Fruit fly (Drosophila melanogaster): ENCODE measurements around the gene Dbct.

Gene Dbct

DNA sequence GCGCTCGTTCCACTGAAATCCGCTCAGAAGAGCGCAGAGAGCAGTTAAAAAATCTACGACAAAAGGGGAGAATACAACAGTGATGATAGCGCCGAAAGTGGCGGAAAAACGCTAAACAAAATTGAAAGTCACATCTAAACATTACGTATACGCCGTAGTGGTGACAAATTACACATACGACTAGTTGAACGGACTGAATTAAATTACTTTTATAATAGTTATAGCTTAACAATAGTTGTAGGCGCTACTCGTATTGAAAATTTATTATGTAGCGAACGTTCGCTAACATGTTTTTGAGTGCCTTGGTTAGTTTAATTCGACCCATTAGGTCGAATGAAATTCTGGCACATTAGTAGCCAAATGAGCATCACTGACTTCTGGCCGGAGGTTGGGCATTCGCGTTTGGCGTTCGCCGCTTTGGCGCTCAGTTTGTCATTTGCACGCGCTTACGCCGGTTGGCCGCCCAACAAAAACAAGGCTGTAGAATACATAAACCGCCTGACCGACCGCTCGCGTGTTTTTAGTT is 42.2 kb upstream of the Dbct start, which contains the start of gene CG5541 (continued):
- no peak for TF ChIP-seq HHEX (GFP tag; optimal IDR thresholded peaks at IDR 0.05)
- TF ChIP-seq pfk (GFP tag; optimal IDR thresholded peaks at IDR 0.05): no peak
- no peak for TF ChIP-seq CG15269 (tag; optimal IDR thresholded peaks at IDR 0.05)
- no peak for TF ChIP-seq toy (GFP tag; IDR thresholded peaks at IDR 0.05)
- no peak for TF ChIP-seq ttk (GFP tag; IDR thresholded peaks at IDR 0.05)
- no peak for TF ChIP-seq Abd-B (GFP tag; optimal IDR thresholded peaks at IDR 0.05)
- no peak for TF ChIP-seq CG30020 (tag; optimal IDR thresholded peaks at IDR 0.05)
- no peak for TF ChIP-seq tap (tag; optimal IDR thresholded peaks at IDR 0.05)
- no peak for TF ChIP-seq CG11560 (tag; IDR thresholded peaks at IDR 0.05)
- no peak for TF ChIP-seq CG12744 (GFP tag; optimal IDR thresholded peaks at IDR 0.05)
- TF ChIP-seq MBD-R2 (GFP tag; IDR thresholded peaks at IDR 0.05): no peak
- TF ChIP-seq exex (tag; optimal IDR thresholded peaks at IDR 0.05): peak; percentile 35
- TF ChIP-seq CG16815 (GFP tag; optimal IDR thresholded peaks at IDR 0.05): no peak
- no peak for TF ChIP-seq gcm (GFP tag; optimal IDR thresholded peaks at IDR 0.05)
- TF ChIP-seq CG9932 (GFP tag; IDR thresholded peaks at IDR 0.05): peak; percentile 57
- TF ChIP-seq hb (GFP tag; IDR thresholded peaks at IDR 0.05; ENCODE audit: partially characterized antibody): no peak
- peak; percentile 82 for TF ChIP-seq CG10543 (GFP tag; optimal IDR thresholded peaks at IDR 0.05)
- no peak for TF ChIP-seq unc-4 (GFP tag; IDR thresholded peaks at IDR 0.05; ENCODE audit: partially characterized antibody)
- TF ChIP-seq gsb-n (tag; optimal IDR thresholded peaks at IDR 0.05): no peak
- no peak for TF ChIP-seq H15 (GFP tag; IDR thresholded peaks at IDR 0.05)
- TF ChIP-seq HmgZ (tag; optimal IDR thresholded peaks at IDR 0.05): peak; percentile 21
- no peak for TF ChIP-seq Taf1 (GFP tag; IDR thresholded peaks at IDR 0.05)
- no peak for TF ChIP-seq CG13624 (GFP tag; optimal IDR thresholded peaks at IDR 0.05)
- peak; percentile 38 for TF ChIP-seq CG4328 (GFP tag; optimal IDR thresholded peaks at IDR 0.05)
- TF ChIP-seq MESR4 (GFP tag; optimal IDR thresholded peaks at IDR 0.05): no peak
- no peak for TF ChIP-seq unpg (GFP tag; optimal IDR thresholded peaks at IDR 0.05)
- TF ChIP-seq Bdp1 (GFP tag; optimal IDR thresholded peaks at IDR 0.05): no peak
- no peak for TF ChIP-seq CG14965 (GFP tag; optimal IDR thresholded peaks at IDR 0.05; ENCODE audit: borderline replicate concordance)
- TF ChIP-seq dan (GFP tag; IDR thresholded peaks at IDR 0.05): no peak
- TF ChIP-seq Nf-YC (tag; optimal IDR thresholded peaks at IDR 0.05): peak; percentile 44
- TF ChIP-seq CG32772 (GFP tag; IDR thresholded peaks at IDR 0.05): no peak
- TF ChIP-seq ewg (GFP tag; optimal IDR thresholded peaks at IDR 0.05): no peak
- peak; percentile 6 for TF ChIP-seq CG13296 (GFP tag; optimal IDR thresholded peaks at IDR 0.05)
- TF ChIP-seq gfzf (GFP tag; optimal IDR thresholded peaks at IDR 0.05): no peak
- TF ChIP-seq Deaf1 (tag; optimal IDR thresholded peaks at IDR 0.05): peak; percentile 42
- TF ChIP-seq CG12219 (GFP tag; optimal IDR thresholded peaks at IDR 0.05): peak; percentile 5
- no peak for TF ChIP-seq grn (GFP tag; optimal IDR thresholded peaks at IDR 0.05)
- TF ChIP-seq BEAF-32 (GFP tag; optimal IDR thresholded peaks at IDR 0.05): peak; percentile 6
- peak; percentile 16 for TF ChIP-seq Mad (GFP tag; optimal IDR thresholded peaks at IDR 0.05)
- TF ChIP-seq salm (tag; optimal IDR thresholded peaks at IDR 0.05): no peak
- no peak for TF ChIP-seq chif (GFP tag; optimal IDR thresholded peaks at IDR 0.05)
- TF ChIP-seq Gsc (GFP tag; IDR thresholded peaks at IDR 0.05): no peak
- TF ChIP-seq scrt (GFP tag; optimal IDR thresholded peaks at IDR 0.05): peak; percentile 4
- no peak for TF ChIP-seq trh (GFP tag; optimal IDR thresholded peaks at IDR 0.05)
- no peak for TF ChIP-seq Ets97D (GFP tag; optimal IDR thresholded peaks at IDR 0.05)
- no peak for TF ChIP-seq CG31388 (GFP tag; optimal IDR thresholded peaks at IDR 0.05)
- TF ChIP-seq knrl (GFP tag; IDR thresholded peaks at IDR 0.05; ENCODE audit: partially characterized antibody): no peak
- no peak for TF ChIP-seq danr (GFP tag; IDR thresholded peaks at IDR 0.05)
- peak; percentile 67 for TF ChIP-seq CG34376 (GFP tag; optimal IDR thresholded peaks at IDR 0.05)
- peak; percentile 72 for TF ChIP-seq CG9437 (GFP tag; optimal IDR thresholded peaks at IDR 0.05)
- no peak for TF ChIP-seq Tbp (GFP tag; optimal IDR thresholded peaks at IDR 0.05)

All from whole organism, embryonic.